Worm (Caenorhabditis elegans) whole organism, young adult: ENCODE results near the gene F29C12.6.

Experiments
- Y67H2A.10 ChIP-seq: fragments of 200-800 bp; sonication (Bioruptor generic); conservative IDR thresholded peaks from 2 replicates; pipeline ENCODE4 v1.3.6; 2022; ENCODE audit warnings: missing genetic modification reagents, missing genetic modification characterization, missing compliant biosample characterization
- akir-1 ChIP-seq: fragments of 200-800 bp; sonication (Bioruptor generic); optimal IDR thresholded peaks from 2 replicates; lab custom pipeline; 2018; ENCODE audit warnings: mild to moderate bottlenecking, missing genetic modification characterization, moderate library complexity, missing compliant biosample characterization
- ama-1 ChIP-seq, 3 experiments: fragments of 150-350 bp in 1 of 3; sonication (generic microtip) in 2 of 3; optimal IDR thresholded peaks; 2 replicates each; lab custom pipeline; 2014 to 2018; ENCODE audit warnings: missing biosample characterization in 2 of 3, missing genetic modification characterization in 2 of 3, missing genetic modification reagents in 2 of 3
- attf-6 ChIP-seq: fragments of 200-800 bp; sonication (Bioruptor generic); IDR thresholded peaks from 2 replicates; pipeline ENCODE4 v1.3.6; 2022; ENCODE audit warnings: missing genetic modification reagents, missing genetic modification characterization, missing compliant biosample characterization
- dox-1 ChIP-seq: fragments of 200-800 bp; sonication (Bioruptor generic); IDR thresholded peaks from 2 replicates; pipeline ENCODE4 v1.3.6; 2022; ENCODE audit warnings: missing genetic modification reagents, missing genetic modification characterization, missing compliant biosample characterization
- lin-54 ChIP-seq: fragments of 200-800 bp; sonication (Bioruptor generic); optimal IDR thresholded peaks from 2 replicates; lab custom pipeline; 2018; ENCODE audit warnings: mild to moderate bottlenecking, missing genetic modification characterization, missing compliant biosample characterization
- nhr-120 ChIP-seq: fragments of 200-800 bp; sonication (Bioruptor generic); IDR thresholded peaks from 2 replicates; pipeline ENCODE4 v1.3.6; 2022; ENCODE audit warnings: missing genetic modification characterization, missing compliant biosample characterization
- pbrm-1 ChIP-seq: fragments of 200-800 bp; sonication (Bioruptor generic); IDR thresholded peaks from 2 replicates; pipeline ENCODE4 v1.3.6; 2022; ENCODE audit warnings: missing genetic modification reagents, missing genetic modification characterization, missing compliant biosample characterization
- pha-4 ChIP-seq: fragments of 150-350 bp; sonication (generic microtip); optimal IDR thresholded peaks from 2 replicates; lab custom pipeline; 2014; ENCODE audit warnings: missing biosample characterization, missing genetic modification reagents, missing genetic modification characterization
- snpc-1.1 ChIP-seq: sonication (generic microtip); optimal IDR thresholded peaks from 2 replicates; lab custom pipeline; 2017; ENCODE audit warnings: missing genetic modification characterization, mild to moderate bottlenecking, missing compliant biosample characterization, antibody characterized with exemption, moderate library complexity, missing genotype, missing genetic modification reagents; ENCODE audit not compliant: insufficient read depth
- snpc-4 ChIP-seq, 5 experiments: fragments of 150-350 bp in 1 of 5; sonication (generic microtip) in 4 of 5; optimal IDR thresholded peaks; 2 replicates each; lab custom pipeline; 2014 to 2018; ENCODE audit warnings: missing genetic modification characterization in 5 of 5, missing biosample characterization in 3 of 5, antibody characterized with exemption in 2 of 5, mild to moderate bottlenecking in 2 of 5, missing compliant biosample characterization in 2 of 5, missing genotype in 2 of 5, moderate library complexity in 2 of 5, missing genetic modification reagents in 1 of 5
- tbp1 ChIP-seq: fragments of 200-800 bp; sonication (Bioruptor generic); optimal IDR thresholded peaks from 2 replicates; lab custom pipeline; 2018; ENCODE audit warnings: mild to moderate bottlenecking, missing genetic modification characterization, missing compliant biosample characterization

ce11 chrII:13085951-13086350 is 43.8 kb upstream of the F29C12.6 start:
- TF ChIP-seq snpc-4 (GFP tag; optimal IDR thresholded peaks at IDR 0.05; lab: Kevin White, UChicago) (no peak), snpc-4 (tag; optimal IDR thresholded peaks at IDR 0.05; lab: Kevin White, UChicago) (no peak), ama-1 (optimal IDR thresholded peaks at IDR 0.05; lab: Kevin White, UChicago) (no peak), ama-1 (GFP tag; optimal IDR thresholded peaks at IDR 0.05; lab: Kevin White, UChicago) (no peak), dox-1 (GFP tag; lab: Robert Waterston, UW) (no peak), nhr-120 (no peak), snpc-1.1 (tag; lab: Kevin White, UChicago) (no peak), pbrm-1 (GFP tag; lab: Robert Waterston, UW) (no peak), attf-6 (GFP tag; lab: Robert Waterston, UW) (no peak), lin-54 (GFP tag; lab: Kevin White, UChicago) (no peak), akir-1 (GFP tag; lab: Kevin White, UChicago) (no peak), Y67H2A.10 (no peak), tbp1 (GFP tag; lab: Kevin White, UChicago) (no peak), pha-4 (tag; lab: Kevin White, UChicago) (no peak)
